Worm (Caenorhabditis elegans) whole organism, early embryonic: Measurements from ENCODE around the gene C29E4.15.

Experiments
- B0310.2 ChIP-seq: sonication (generic microtip); optimal IDR thresholded peaks from 2 replicates; lab custom pipeline; 2016; ENCODE audit warnings: mild to moderate bottlenecking, missing genetic modification characterization, missing compliant biosample characterization
- F13C5.2 ChIP-seq: sonication (generic microtip); optimal IDR thresholded peaks from 2 replicates; lab custom pipeline; 2017; ENCODE audit warnings: mild to moderate bottlenecking, missing genetic modification characterization, inconsistent platforms, missing compliant biosample characterization
- aly-1 ChIP-seq: sonication (generic microtip); optimal IDR thresholded peaks from 2 replicates; lab custom pipeline; 2016; ENCODE audit warnings: missing genetic modification characterization, missing compliant biosample characterization
- ama-1 ChIP-seq: fragments of 150-350 bp; optimal IDR thresholded peaks from 2 replicates; lab custom pipeline; 2014
- ceh-13 ChIP-seq: fragments of 200-800 bp; sonication (Bioruptor generic); optimal IDR thresholded peaks from 2 replicates; lab custom pipeline; 2018; ENCODE audit warnings: mild to moderate bottlenecking, missing genetic modification characterization, missing compliant biosample characterization
- ceh-36 ChIP-seq: sonication (generic microtip); optimal IDR thresholded peaks from 2 replicates; lab custom pipeline; 2016; ENCODE audit warnings: missing genetic modification characterization, inconsistent platforms, missing compliant biosample characterization
- ets-7 ChIP-seq: sonication (generic microtip); optimal IDR thresholded peaks from 2 replicates; lab custom pipeline; 2016; ENCODE audit warnings: missing genotype, missing genetic modification characterization, missing compliant biosample characterization
- flt-1 ChIP-seq: fragments of 200-800 bp; sonication (Bioruptor generic); IDR thresholded peaks from 2 replicates; pipeline ENCODE4 v1.3.6; 2022; ENCODE audit warnings: missing genetic modification characterization, missing compliant biosample characterization
- hmbx-1 ChIP-seq: sonication (generic microtip); optimal IDR thresholded peaks from 2 replicates; lab custom pipeline; 2016; ENCODE audit warnings: mild to moderate bottlenecking, missing genetic modification characterization, missing compliant biosample characterization
- hmg-4 ChIP-seq: fragments of 200-800 bp; sonication (Bioruptor generic); optimal IDR thresholded peaks from 2 replicates; lab custom pipeline; 2018; ENCODE audit warnings: mild to moderate bottlenecking, missing genetic modification characterization, missing compliant biosample characterization
- hnd-1 ChIP-seq: sonication (generic microtip); optimal IDR thresholded peaks from 2 replicates; lab custom pipeline; 2016; ENCODE audit warnings: missing genetic modification characterization, missing compliant biosample characterization
- pes-1 ChIP-seq: fragments of 200-800 bp; sonication (Bioruptor generic); IDR thresholded peaks from 2 replicates; pipeline ENCODE4 v1.3.6; 2022; ENCODE audit warnings: missing genetic modification reagents, missing genetic modification characterization, missing compliant biosample characterization
- scrt-1 ChIP-seq: fragments of 200-800 bp; sonication (Bioruptor generic); IDR thresholded peaks from 2 replicates; pipeline ENCODE4 v1.3.6; 2022; ENCODE audit warnings: missing genetic modification characterization, missing compliant biosample characterization
- sea-1 ChIP-seq: fragments of 200-800 bp; sonication (Bioruptor generic); conservative IDR thresholded peaks from 2 replicates; pipeline ENCODE4 v1.3.6; 2022; ENCODE audit warnings: missing genetic modification characterization, missing compliant biosample characterization
- tbx-11 ChIP-seq: fragments of 200-800 bp; sonication (Bioruptor generic); IDR thresholded peaks from 2 replicates; pipeline ENCODE4 v1.3.6; 2022; ENCODE audit warnings: missing genetic modification characterization, missing compliant biosample characterization
- tbx-37 ChIP-seq: fragments of 200-800 bp; sonication (Bioruptor generic); conservative IDR thresholded peaks from 2 replicates; pipeline ENCODE4 v1.3.6; 2022; ENCODE audit warnings: missing genetic modification reagents, missing genetic modification characterization, missing compliant biosample characterization
- tra-4 ChIP-seq: sonication (generic microtip); optimal IDR thresholded peaks from 2 replicates; lab custom pipeline; 2017; ENCODE audit warnings: missing genetic modification characterization, missing compliant biosample characterization

C29E4.15 gene

DNA sequence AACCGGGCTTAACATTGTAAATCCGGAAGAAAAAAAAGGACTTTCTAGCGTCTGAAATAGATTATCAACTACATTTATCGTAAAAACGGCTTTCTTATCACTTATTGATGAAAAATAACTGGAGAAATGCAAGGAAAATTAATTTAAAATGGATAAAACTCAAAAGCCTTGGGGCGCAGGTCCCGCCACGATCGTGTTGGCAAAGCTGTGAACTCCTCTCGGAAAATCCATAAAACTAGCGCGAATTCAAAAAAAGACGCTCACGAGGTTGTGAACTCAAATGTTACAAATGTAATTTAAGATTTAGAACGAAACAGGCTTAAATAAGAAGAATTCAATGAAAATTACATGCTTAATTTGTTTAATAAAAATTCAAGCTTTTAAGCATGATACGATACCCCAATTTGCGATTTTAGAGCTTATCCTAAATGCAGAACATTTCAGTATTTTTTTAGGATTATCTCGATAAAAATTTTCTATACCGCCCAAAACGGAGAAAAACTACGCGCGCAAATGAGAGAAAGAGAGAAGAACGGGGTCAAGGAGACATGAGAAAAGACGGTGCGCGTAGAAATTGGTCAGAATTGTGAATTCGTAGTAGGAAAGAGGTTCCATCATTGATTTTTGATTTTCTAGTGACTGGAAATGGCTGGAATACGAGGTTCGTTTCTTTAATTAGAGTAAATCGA, at the start of gene C29E4.15:
Gene C29E4.15 (plus strand): TSS at position 547 of the 689 bp plus-strand sequence.
- TF ChIP-seq sea-1 (GFP tag; lab: Robert Waterston, UW) (no peak), hnd-1 (tag; lab: Kevin White, UChicago) (no peak), B0310.2 (tag; lab: Kevin White, UChicago) (no peak), ama-1 (lab: Kevin White, UChicago) (no peak), pes-1 (no peak), tbx-11 (no peak), tbx-37 (GFP tag; lab: Robert Waterston, UW) (no peak), ceh-36 (tag; lab: Kevin White, UChicago) (no peak), scrt-1 (GFP tag; lab: Robert Waterston, UW) (no peak), hmg-4 (GFP tag; lab: Kevin White, UChicago) (no peak), tra-4 (tag; lab: Kevin White, UChicago) (no peak), ets-7 (tag; lab: Kevin White, UChicago) (no peak), ceh-13 (GFP tag; lab: Kevin White, UChicago) (no peak), F13C5.2 (no peak), aly-1 (tag; lab: Kevin White, UChicago) (no peak), hmbx-1 (tag; lab: Kevin White, UChicago) (no peak), flt-1 (GFP tag; lab: Robert Waterston, UW) (no peak)

DNA sequence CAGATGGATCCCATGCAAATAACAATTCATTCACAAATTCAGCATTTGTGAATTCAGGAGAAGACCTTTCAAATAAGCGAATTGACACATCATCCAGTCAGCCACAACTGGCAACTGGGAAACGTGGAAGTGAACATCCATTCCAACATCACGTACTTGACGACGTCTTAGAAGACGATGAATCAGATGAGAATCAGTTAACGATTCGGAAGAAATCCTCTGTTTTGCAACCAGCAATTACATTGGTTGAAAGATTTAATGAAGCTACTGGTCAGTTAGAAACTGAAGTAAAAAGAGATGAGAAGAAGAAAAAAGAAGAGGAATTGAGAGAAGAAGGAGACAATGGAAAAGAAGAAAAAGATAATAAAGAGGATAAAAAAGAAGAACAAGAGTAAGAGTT, 49.0 kb upstream of the C29E4.15 start:
- TF ChIP-seq F13C5.2 (no peak), B0310.2 (tag; lab: Kevin White, UChicago) (no peak), tbx-11 (no peak), tra-4 (tag; lab: Kevin White, UChicago) (no peak), pes-1 (no peak), hmg-4 (GFP tag; lab: Kevin White, UChicago) (no peak), ceh-13 (GFP tag; lab: Kevin White, UChicago) (no peak), hnd-1 (tag; lab: Kevin White, UChicago) (no peak), scrt-1 (GFP tag; lab: Robert Waterston, UW) (no peak), hmbx-1 (tag; lab: Kevin White, UChicago) (no peak)

DNA sequence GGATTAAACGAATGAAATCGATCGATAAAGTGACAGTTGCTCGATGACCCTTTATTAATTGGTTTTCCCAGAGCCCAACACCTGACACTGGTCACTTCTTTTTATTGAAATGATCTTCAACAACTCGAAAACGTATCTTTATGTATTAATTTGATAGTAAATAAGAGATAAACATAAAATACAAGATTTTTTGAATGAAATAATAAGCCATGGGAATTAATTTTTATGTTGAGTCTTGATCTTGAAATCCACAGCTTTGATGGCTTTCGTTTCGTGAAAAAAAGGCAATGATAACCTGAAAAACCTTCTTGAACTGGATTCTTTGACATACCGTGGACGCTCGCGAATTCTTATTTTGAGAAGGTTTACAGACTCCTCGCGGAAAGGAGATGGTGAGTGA, 44.9 kb upstream of the C29E4.15 start, which contains the start of gene pcp-5:
Gene pcp-5 (minus strand): TSS at position 101 of the 400 bp plus-strand sequence.
- no peak for TF ChIP-seq ceh-13 (GFP tag; lab: Kevin White, UChicago)
- no peak for TF ChIP-seq tbx-11
- no peak for TF ChIP-seq scrt-1 (GFP tag; lab: Robert Waterston, UW)
- no peak for TF ChIP-seq hmg-4 (GFP tag; lab: Kevin White, UChicago)
- no peak for TF ChIP-seq pes-1
- TF ChIP-seq ceh-36 (tag; lab: Kevin White, UChicago) = no peak
- no peak for TF ChIP-seq flt-1 (GFP tag; lab: Robert Waterston, UW)
- TF ChIP-seq B0310.2 (tag; lab: Kevin White, UChicago) = no peak
- TF ChIP-seq tra-4 (tag; lab: Kevin White, UChicago) = no peak

DNA sequence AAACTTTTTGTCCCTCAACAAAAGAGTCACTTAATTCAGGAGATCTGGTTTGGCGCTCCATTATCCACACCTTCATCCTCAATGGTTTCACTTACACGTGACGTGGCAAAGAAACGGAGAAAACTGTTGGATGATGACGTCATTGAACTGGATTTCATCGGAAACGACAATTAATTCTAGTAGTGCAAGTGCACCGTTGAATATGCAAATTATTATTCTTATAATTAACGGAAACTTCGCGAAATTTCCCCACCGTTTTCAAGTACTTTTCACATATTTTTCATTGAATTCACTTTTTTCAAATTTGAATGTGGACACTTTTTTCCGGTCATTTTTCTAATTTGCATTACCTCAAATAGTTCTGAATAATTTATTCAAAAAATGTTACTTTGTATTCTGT, 43.2 kb upstream of the C29E4.15 start, which contains the start of gene ZK688.1:
Gene ZK688.1 (plus strand): TSS at position 301 of the 400 bp plus-strand sequence.
- no peak for TF ChIP-seq hmbx-1 (tag; lab: Kevin White, UChicago)
- no peak for TF ChIP-seq aly-1 (tag; lab: Kevin White, UChicago)

DNA sequence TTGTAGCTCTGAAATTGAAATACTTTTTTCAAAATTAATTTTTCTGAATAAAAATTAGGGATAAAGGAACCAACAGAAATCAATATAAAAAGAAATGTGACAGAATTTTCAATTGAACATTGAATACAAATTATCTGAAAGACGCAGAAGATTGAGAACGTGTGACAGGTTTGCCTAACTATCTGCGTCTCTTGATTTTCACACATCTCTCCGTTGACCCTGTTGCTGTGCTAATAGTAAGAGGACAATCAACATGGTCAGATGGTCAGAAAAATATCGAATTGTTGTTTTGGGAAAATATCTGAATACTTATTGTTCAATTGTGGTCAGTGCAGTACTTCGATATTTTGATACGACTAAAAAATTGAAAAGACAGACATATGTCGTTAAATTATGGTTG, 40.8 kb upstream of the C29E4.15 start, which contains the start of gene ZK688.7:
Gene ZK688.7 (minus strand): TSS at position 14 of the 400 bp plus-strand sequence.
- TF ChIP-seq sea-1 (GFP tag; lab: Robert Waterston, UW) (no peak), scrt-1 (GFP tag; lab: Robert Waterston, UW) (no peak), hnd-1 (tag; lab: Kevin White, UChicago) (no peak), ama-1 (lab: Kevin White, UChicago) (no peak), tbx-11 (no peak), ceh-36 (tag; lab: Kevin White, UChicago) (no peak), hmbx-1 (tag; lab: Kevin White, UChicago) (no peak), ets-7 (tag; lab: Kevin White, UChicago) (no peak), B0310.2 (tag; lab: Kevin White, UChicago) (no peak), tra-4 (tag; lab: Kevin White, UChicago) (no peak), ceh-13 (GFP tag; lab: Kevin White, UChicago) (no peak), hmg-4 (GFP tag; lab: Kevin White, UChicago) (no peak), tbx-37 (GFP tag; lab: Robert Waterston, UW) (no peak), aly-1 (tag; lab: Kevin White, UChicago) (no peak), flt-1 (GFP tag; lab: Robert Waterston, UW) (no peak), F13C5.2 (no peak), pes-1 (no peak)

DNA sequence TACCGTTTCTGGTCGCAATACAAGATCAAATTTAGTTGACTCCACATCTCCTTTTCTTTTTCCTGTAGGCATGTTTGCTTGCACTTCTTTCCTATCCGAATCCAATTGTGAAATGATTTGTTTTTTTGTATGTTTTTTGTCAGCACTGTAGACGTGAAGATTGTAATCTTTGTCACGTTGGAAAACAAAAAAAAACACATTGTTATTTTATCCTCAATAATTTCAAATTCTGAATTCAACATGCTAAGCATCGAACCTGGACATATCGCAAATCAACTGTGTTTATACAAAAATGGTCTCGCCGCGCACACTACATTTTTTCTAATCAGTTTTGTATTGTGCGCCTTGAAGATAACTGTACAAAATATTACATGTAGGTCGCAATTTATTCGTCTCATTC, 38.9 kb upstream of the C29E4.15 start, which contains the start of gene ZK688.12:
Gene ZK688.12 (minus strand): TSS at position 101 of the 400 bp plus-strand sequence.
- TF ChIP-seq hmg-4 (GFP tag; lab: Kevin White, UChicago) (no peak), ama-1 (lab: Kevin White, UChicago) (no peak), pes-1 (no peak), flt-1 (GFP tag; lab: Robert Waterston, UW) (no peak), tbx-37 (GFP tag; lab: Robert Waterston, UW) (no peak), ceh-13 (GFP tag; lab: Kevin White, UChicago) (no peak), F13C5.2 (no peak), tra-4 (tag; lab: Kevin White, UChicago) (no peak), hmbx-1 (tag; lab: Kevin White, UChicago) (no peak), ceh-36 (tag; lab: Kevin White, UChicago) (no peak), scrt-1 (GFP tag; lab: Robert Waterston, UW) (no peak), sea-1 (GFP tag; lab: Robert Waterston, UW) (no peak), ets-7 (tag; lab: Kevin White, UChicago) (no peak), B0310.2 (tag; lab: Kevin White, UChicago) (no peak), tbx-11 (no peak), aly-1 (tag; lab: Kevin White, UChicago) (no peak), hnd-1 (tag; lab: Kevin White, UChicago) (no peak)
